Worm (Caenorhabditis elegans) whole organism, late embryonic: ENCODE data around the gene Y111B2A.1.

Source experiments
- odd-2 ChIP-seq: sonication (generic microtip); optimal IDR thresholded peaks from 2 replicates; lab custom pipeline; 2017; ENCODE audit warnings: antibody characterized with exemption, mild to moderate bottlenecking, missing genetic modification characterization, missing compliant biosample characterization
- pqm-1 ChIP-seq: sonication (generic microtip); optimal IDR thresholded peaks from 2 replicates; lab custom pipeline; 2016; ENCODE audit warnings: missing genetic modification characterization, missing compliant biosample characterization

ce11 chrIII:12468869-12469268 lies 26.6 kb downstream of the Y111B2A.1 start, which contains the start of gene Y49E10.29:
- TF ChIP-seq odd-2 (tag; lab: Kevin White, UChicago): no peak
- TF ChIP-seq pqm-1 (tag; lab: Kevin White, UChicago): no peak
